Worm (Caenorhabditis elegans): ENCODE measurements around the gene arrd-24.
A peak's percentile ranks its signal among the peaks of the same experiment; 100 is the strongest.

- TF ChIP-seq tab-1 (GFP tag; IDR thresholded peaks at IDR 0.05) (0 out of 2 replicates have a peak, but pooled peaks have one; percentile 37), ztf-23 (GFP tag; IDR thresholded peaks at IDR 0.05) (no peak), T22C8.4 (GFP tag; IDR thresholded peaks at IDR 0.05) (peak; percentile 69)
These were observed 2.7 kb downstream of the arrd-24 start, which contains the start of gene F48F7.6 for ce11 chrX:13977439-13978118.
